Fruit fly (Drosophila melanogaster) whole organism: ENCODE data around the gene B4.

Experiments
- EcR ChIP-seq, 2 experiments: fragments of >200 bp; optimal IDR thresholded peaks; 2 replicates each; lab custom pipeline; 2017; ENCODE audit warnings: missing biosample characterization in 2 of 2, missing genetic modification characterization in 2 of 2, missing genetic modification reagents in 2 of 2
- pan ChIP-seq: fragments of >200 bp; optimal IDR thresholded peaks from 2 replicates; lab custom pipeline; 2017

DNA sequence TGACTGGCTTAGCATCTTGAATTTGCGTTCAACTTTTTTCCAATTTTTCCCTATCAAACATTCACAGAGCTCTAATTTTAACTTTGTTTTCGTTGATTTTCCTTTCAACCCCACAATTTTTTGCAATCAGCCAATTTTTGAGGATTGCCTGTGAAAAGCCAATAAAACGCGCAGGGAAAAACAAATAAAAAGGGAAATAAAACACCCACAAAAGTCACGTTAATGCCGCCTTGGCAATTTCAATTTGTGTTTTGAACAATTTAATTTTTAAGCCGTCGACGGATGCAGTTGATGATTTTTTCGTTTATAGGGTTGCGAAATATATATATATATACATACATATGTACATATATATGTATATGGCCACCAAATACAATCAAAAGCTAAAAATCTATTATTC, 19.8 kb upstream of the B4 start:
- TF ChIP-seq pan (lab: Kevin White, UChicago) (no peak), EcR (GFP tag; optimal IDR thresholded peaks at IDR 0.05; lab: Kevin White, UChicago) (no peak)
